Fruit fly (Drosophila melanogaster) whole organism, prepupa: ENCODE measurements around the gene Nedd8.

Experiments
- Blimp-1 ChIP-seq: fragments of 200-800 bp; sonication (Bioruptor generic); optimal IDR thresholded peaks from 3 replicates; lab custom pipeline; 2017; ENCODE audit warnings: missing biosample characterization, missing genetic modification characterization, mild to moderate bottlenecking, moderate library complexity, missing genetic modification reagents
- CG10631 ChIP-seq: fragments of 200-800 bp; sonication (Bioruptor generic); optimal IDR thresholded peaks from 2 replicates; lab custom pipeline; 2016; ENCODE audit warnings: missing biosample characterization, missing genetic modification characterization
- CG10669 ChIP-seq: fragments of 200-800 bp; sonication (Bioruptor generic); optimal IDR thresholded peaks from 3 replicates; lab custom pipeline; 2018; ENCODE audit warnings: missing biosample characterization, mild to moderate bottlenecking, missing genetic modification characterization, moderate library complexity
- CG11294 ChIP-seq: fragments of 200-800 bp; sonication (Bioruptor generic); IDR thresholded peaks from 2 replicates; pipeline ENCODE4 v1.3.6; 2022; ENCODE audit warnings: missing biosample characterization, missing genetic modification characterization
- CG15336 ChIP-seq: fragments of 200-800 bp; sonication (Bioruptor generic); IDR thresholded peaks from 2 replicates; pipeline ENCODE4 v1.3.6; 2022; ENCODE audit warnings: missing biosample characterization, missing genetic modification characterization
- CG31627 ChIP-seq: fragments of 200-800 bp; sonication (Bioruptor generic); optimal IDR thresholded peaks from 3 replicates; lab custom pipeline; 2016; ENCODE audit warnings: missing biosample characterization, missing genetic modification characterization
- CG34406 ChIP-seq: fragments of 200-800 bp; sonication (Bioruptor generic); optimal IDR thresholded peaks from 3 replicates; lab custom pipeline; 2016; ENCODE audit warnings: missing biosample characterization, missing genetic modification characterization
- CG6163 ChIP-seq: fragments of 200-800 bp; sonication (Bioruptor generic); IDR thresholded peaks from 3 replicates; pipeline ENCODE4 v1.3.6; 2022; ENCODE audit warnings: missing biosample characterization, missing genetic modification characterization
- CG6792 ChIP-seq: fragments of 200-800 bp; sonication (Bioruptor generic); optimal IDR thresholded peaks from 3 replicates; lab custom pipeline; 2016; ENCODE audit warnings: missing biosample characterization, missing genetic modification characterization
- CG6808 ChIP-seq: fragments of 200-800 bp; sonication (Bioruptor generic); optimal IDR thresholded peaks from 3 replicates; lab custom pipeline; 2017; ENCODE audit warnings: missing biosample characterization, missing genetic modification characterization, mild to moderate bottlenecking, moderate library complexity, missing genetic modification reagents
- CG6854 ChIP-seq: fragments of 200-800 bp; sonication (Bioruptor generic); optimal IDR thresholded peaks from 2 replicates; lab custom pipeline; 2017; ENCODE audit warnings: missing biosample characterization, mild to moderate bottlenecking, missing genetic modification characterization
- CG7368 ChIP-seq: fragments of 200-800 bp; sonication (Bioruptor generic); optimal IDR thresholded peaks from 3 replicates; lab custom pipeline; 2016; ENCODE audit warnings: missing biosample characterization, missing genetic modification characterization
- CG8119 ChIP-seq: fragments of 200-800 bp; sonication (Bioruptor generic); IDR thresholded peaks from 3 replicates; pipeline ENCODE4 v1.3.6; 2022; ENCODE audit warnings: missing biosample characterization, missing genetic modification characterization
- CG8319 ChIP-seq: fragments of 200-800 bp; sonication (Bioruptor generic); optimal IDR thresholded peaks from 3 replicates; lab custom pipeline; 2016; ENCODE audit warnings: missing biosample characterization, missing genetic modification characterization
- CG9139 ChIP-seq: fragments of 200-800 bp; sonication (Bioruptor generic); optimal IDR thresholded peaks from 3 replicates; lab custom pipeline; 2017; ENCODE audit warnings: missing biosample characterization, mild to moderate bottlenecking, missing genetic modification characterization
- Eip78C ChIP-seq: fragments of 200-800 bp; sonication (Bioruptor generic); peaks from one replicate; lab custom pipeline; 2016; ENCODE audit warnings: missing biosample characterization, missing genetic modification characterization
- Eip93F ChIP-seq: fragments of 200-800 bp; sonication (Bioruptor generic); optimal IDR thresholded peaks from 2 replicates; lab custom pipeline; 2016; ENCODE audit warnings: missing biosample characterization, mild to moderate bottlenecking, missing genetic modification characterization
- Ets21C ChIP-seq: fragments of 200-800 bp; sonication (Bioruptor generic); optimal IDR thresholded peaks from 3 replicates; lab custom pipeline; 2016; ENCODE audit warnings: missing biosample characterization, missing genetic modification characterization
- Ets96B ChIP-seq: fragments of 200-800 bp; optimal IDR thresholded peaks from 2 replicates; lab custom pipeline; 2019; ENCODE audit warnings: missing biosample characterization, mild to moderate bottlenecking, missing genetic modification characterization, moderate library complexity
- Gug ChIP-seq: fragments of 200-800 bp; sonication (Bioruptor generic); IDR thresholded peaks from 2 replicates; pipeline ENCODE4 v1.3.6; 2022; ENCODE audit warnings: missing biosample characterization, missing genetic modification characterization
- Hr38 ChIP-seq: sonication (Bioruptor generic); optimal IDR thresholded peaks from 2 replicates; lab custom pipeline; 2016; ENCODE audit warnings: missing biosample characterization, missing genetic modification characterization
- Hr39 ChIP-seq: fragments of 200-800 bp; sonication (Bioruptor generic); optimal IDR thresholded peaks from 2 replicates; lab custom pipeline; 2016; ENCODE audit warnings: missing biosample characterization, missing genetic modification characterization
- Lpt ChIP-seq: fragments of 200-800 bp; sonication (Bioruptor generic); optimal IDR thresholded peaks from 3 replicates; lab custom pipeline; 2016; ENCODE audit warnings: missing biosample characterization, missing genetic modification characterization
- Met ChIP-seq: fragments of 200-800 bp; sonication (Bioruptor generic); optimal IDR thresholded peaks from 3 replicates; lab custom pipeline; 2016; ENCODE audit warnings: missing biosample characterization, missing genetic modification characterization
- OdsH ChIP-seq: fragments of 200-800 bp; sonication (Bioruptor generic); optimal IDR thresholded peaks from 3 replicates; lab custom pipeline; 2016; ENCODE audit warnings: missing biosample characterization, missing genetic modification characterization
- Smox ChIP-seq: fragments of 200-800 bp; sonication (Bioruptor generic); optimal IDR thresholded peaks from 3 replicates; lab custom pipeline; 2016; ENCODE audit warnings: missing biosample characterization, missing genetic modification characterization
- Sox102F ChIP-seq: fragments of 200-800 bp; sonication (Bioruptor generic); optimal IDR thresholded peaks from 2 replicates; lab custom pipeline; 2016; ENCODE audit warnings: missing biosample characterization, mild to moderate bottlenecking, missing genetic modification characterization
- Sox14 ChIP-seq: fragments of 200-800 bp; sonication (Bioruptor generic); optimal IDR thresholded peaks from 3 replicates; lab custom pipeline; 2016; ENCODE audit warnings: missing biosample characterization, missing genetic modification characterization
- acj6 ChIP-seq: fragments of 200-800 bp; sonication (Bioruptor generic); optimal IDR thresholded peaks from 3 replicates; lab custom pipeline; 2016; ENCODE audit warnings: missing biosample characterization, missing genetic modification characterization
- dac ChIP-seq: fragments of 200-800 bp; sonication (Bioruptor generic); optimal IDR thresholded peaks from 2 replicates; lab custom pipeline; 2017; ENCODE audit warnings: missing biosample characterization, mild to moderate bottlenecking, missing genetic modification characterization
- eg ChIP-seq: fragments of 200-800 bp; sonication (Bioruptor generic); IDR thresholded peaks from 3 replicates; pipeline ENCODE4 v1.3.6; 2022; ENCODE audit warnings: missing biosample characterization, missing genetic modification characterization
- esn ChIP-seq: fragments of 200-800 bp; sonication (Bioruptor generic); optimal IDR thresholded peaks from 2 replicates; lab custom pipeline; 2016; ENCODE audit warnings: missing biosample characterization, mild to moderate bottlenecking, missing genetic modification characterization, moderate library complexity
- fd59A ChIP-seq: fragments of 200-800 bp; sonication (Bioruptor generic); optimal IDR thresholded peaks from 2 replicates; lab custom pipeline; 2017; ENCODE audit warnings: missing biosample characterization, mild to moderate bottlenecking, missing genetic modification characterization, missing genetic modification reagents
- fd85E ChIP-seq: fragments of 200-800 bp; sonication (Bioruptor generic); optimal IDR thresholded peaks from 3 replicates; lab custom pipeline; 2016; ENCODE audit warnings: missing biosample characterization, missing genetic modification characterization
- fkh ChIP-seq: fragments of 200-800 bp; sonication (Bioruptor generic); optimal IDR thresholded peaks from 3 replicates; lab custom pipeline; 2017; ENCODE audit warnings: missing biosample characterization, mild to moderate bottlenecking, missing genetic modification characterization, moderate library complexity
- lz ChIP-seq: fragments of 200-800 bp; sonication (Bioruptor generic); optimal IDR thresholded peaks from 3 replicates; lab custom pipeline; 2016; ENCODE audit warnings: missing biosample characterization, missing genetic modification characterization
- net ChIP-seq: fragments of 200-800 bp; sonication (Bioruptor generic); optimal IDR thresholded peaks from 3 replicates; lab custom pipeline; 2016; ENCODE audit warnings: missing biosample characterization, missing genetic modification characterization
- salr ChIP-seq, 2 experiments: fragments of 200-800 bp; sonication (Bioruptor generic); optimal IDR thresholded peaks; 3 replicates each; lab custom pipeline; 2016 to 2018; ENCODE audit warnings: missing biosample characterization in 2 of 2, missing genetic modification characterization in 2 of 2, mild to moderate bottlenecking in 1 of 2
- ss ChIP-seq, 2 experiments: fragments of 200-800 bp; sonication (Bioruptor generic); optimal IDR thresholded peaks; 2 replicates in 1 of 2; 3 replicates in 1 of 2; lab custom pipeline; 2017 to 2018; ENCODE audit warnings: mild to moderate bottlenecking in 2 of 2, missing biosample characterization in 2 of 2, missing genetic modification characterization in 2 of 2, moderate library complexity in 1 of 2
- svp ChIP-seq: fragments of 200-800 bp; sonication (Bioruptor generic); peaks from one replicate; lab custom pipeline; 2016; ENCODE audit warnings: missing biosample characterization, missing genetic modification characterization
- vri ChIP-seq: fragments of 200-800 bp; sonication (Bioruptor generic); optimal IDR thresholded peaks from 3 replicates; lab custom pipeline; 2016; ENCODE audit warnings: missing biosample characterization, mild to moderate bottlenecking, missing genetic modification characterization

The Nedd8 gene

DNA sequence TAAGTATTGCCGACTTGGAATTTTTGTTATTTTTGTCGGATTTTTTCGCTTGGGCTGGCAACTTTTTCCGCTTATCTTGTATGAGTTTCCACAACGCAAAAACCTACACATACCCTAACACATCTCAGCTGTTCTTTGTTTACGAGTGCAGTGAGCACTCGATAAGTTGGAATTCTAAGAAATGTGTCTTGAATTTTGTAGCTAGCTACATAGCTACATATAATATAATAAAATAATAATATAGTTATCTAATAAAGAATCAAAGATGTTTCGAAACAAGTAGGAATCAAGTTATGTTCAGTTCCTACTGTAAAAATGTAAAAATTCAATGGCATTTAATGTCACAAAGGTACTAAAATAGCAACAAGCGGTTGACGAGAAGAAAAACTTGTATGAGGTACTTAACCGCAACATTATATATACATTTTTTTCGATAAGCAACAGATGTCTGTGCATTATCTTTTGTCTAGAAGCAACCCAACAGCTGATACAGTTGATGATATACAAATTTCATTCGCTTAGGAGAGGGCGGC is 5.6 kb upstream of the Nedd8 start, which contains the start of gene Bhmt (continued):
- TF ChIP-seq OdsH = peak; percentile 86
- no peak for TF ChIP-seq Hr38 (GFP tag; lab: Kevin White, UChicago)
- peak; percentile 48 for TF ChIP-seq fd59A (GFP tag; lab: Kevin White, UChicago)
- peak; percentile 89 for TF ChIP-seq Eip93F (GFP tag; lab: Kevin White, UChicago)
- TF ChIP-seq CG8119 (GFP tag; lab: Robert Waterston, UW) = peak; percentile 86
- TF ChIP-seq esn (GFP tag; lab: Kevin White, UChicago) = peak; percentile 88
- TF ChIP-seq acj6 (GFP tag; lab: Kevin White, UChicago) = peak; percentile 84
- TF ChIP-seq CG7368 (GFP tag; lab: Kevin White, UChicago) = peak; percentile 85
- TF ChIP-seq salr (GFP tag; optimal IDR thresholded peaks at IDR 0.05; lab: Kevin White, UChicago) = peak; percentile 65 to 69
- TF ChIP-seq Smox (GFP tag; lab: Kevin White, UChicago) = peak; percentile 65
- peak; percentile 93 for TF ChIP-seq eg
- peak; percentile 67 for TF ChIP-seq Blimp-1
- TF ChIP-seq fkh (GFP tag; lab: Kevin White, UChicago) = peak; percentile 82
- TF ChIP-seq CG6808 (GFP tag; lab: Kevin White, UChicago) = peak; percentile 80
- TF ChIP-seq ss (GFP tag; optimal IDR thresholded peaks at IDR 0.05; lab: Kevin White, UChicago) = peak in 1 of 2 experiments; percentile 88
- TF ChIP-seq vri = peak; percentile 72
- peak; percentile 70 for TF ChIP-seq fd85E (GFP tag; lab: Kevin White, UChicago)
- peak; percentile 82 for TF ChIP-seq Sox102F
- peak; percentile 34 for TF ChIP-seq dac
- peak; percentile 89 for TF ChIP-seq CG34406 (GFP tag; lab: Kevin White, UChicago)
- peak; percentile 81 for TF ChIP-seq CG11294 (GFP tag; lab: Robert Waterston, UW)
- peak; percentile 87 for TF ChIP-seq CG15336 (GFP tag; lab: Robert Waterston, UW)
- peak; percentile 78 for TF ChIP-seq Met (GFP tag; lab: Kevin White, UChicago)
- TF ChIP-seq Eip78C = peak; percentile 95
- peak; percentile 82 for TF ChIP-seq CG9139 (GFP tag; lab: Kevin White, UChicago)
- TF ChIP-seq Gug (GFP tag; lab: Robert Waterston, UW) = peak; percentile 84
- TF ChIP-seq Ets96B (tag; lab: Kevin White, UChicago) = peak; percentile 92
- TF ChIP-seq CG8319 (GFP tag; lab: Kevin White, UChicago) = peak; percentile 65
- TF ChIP-seq Ets21C (GFP tag; lab: Kevin White, UChicago) = peak; percentile 57
- peak; percentile 86 for TF ChIP-seq CG6792
- TF ChIP-seq CG6854 = peak; percentile 79
- TF ChIP-seq Lpt = peak; percentile 69
- peak; percentile 86 for TF ChIP-seq Sox14 (GFP tag; lab: Kevin White, UChicago)
- TF ChIP-seq svp (GFP tag; lab: Kevin White, UChicago) = peak; percentile 92
- peak; percentile 93 for TF ChIP-seq CG6163 (GFP tag; lab: Robert Waterston, UW)
- peak; percentile 86 for TF ChIP-seq CG10631 (GFP tag; lab: Kevin White, UChicago)

DNA sequence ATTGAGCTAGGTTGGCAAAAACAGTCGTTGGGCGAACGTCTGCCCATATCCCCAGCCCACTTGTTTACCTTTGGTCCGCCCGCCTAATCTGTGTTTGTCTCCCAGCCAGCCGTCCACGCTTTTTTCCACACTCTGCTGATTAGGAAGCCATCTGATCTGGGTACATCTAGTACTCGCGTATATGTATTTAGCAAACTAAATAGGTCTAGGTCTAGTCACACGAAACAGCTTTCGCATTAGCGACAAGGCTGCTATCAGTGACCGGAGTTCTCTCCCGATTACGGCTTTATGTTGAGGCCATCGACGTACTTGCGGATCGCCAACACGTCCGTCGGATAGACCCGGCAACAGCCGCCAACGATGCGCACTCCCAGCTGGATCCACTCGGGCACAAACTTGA is 4.0 kb upstream of the Nedd8 start:
- peak; percentile 38 for TF ChIP-seq fkh (GFP tag; lab: Kevin White, UChicago)
- TF ChIP-seq svp (GFP tag; lab: Kevin White, UChicago) = peak; percentile 47
- no peak for TF ChIP-seq fd85E (GFP tag; lab: Kevin White, UChicago)

DNA sequence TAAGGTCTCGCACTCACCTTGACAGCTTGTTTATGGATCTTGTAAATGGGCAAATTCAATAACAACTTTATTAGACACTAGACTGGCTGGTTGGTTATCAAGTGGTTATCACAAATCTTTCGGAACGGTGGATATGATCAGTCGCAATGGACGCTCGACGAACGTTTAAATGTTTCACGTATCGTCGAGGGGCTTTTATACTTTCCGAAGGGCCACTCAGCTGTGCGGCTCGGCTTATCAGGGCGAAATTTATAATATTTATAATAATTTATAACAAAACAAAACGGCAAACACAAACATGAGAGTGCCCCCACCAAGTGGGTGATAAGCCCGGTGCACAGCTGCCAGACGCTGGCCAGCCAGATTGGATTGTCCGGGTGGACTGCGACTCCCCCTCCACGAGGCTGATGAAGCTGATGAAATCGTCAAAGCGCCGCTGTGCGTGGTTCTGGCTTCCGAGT is 2.6 kb upstream of the Nedd8 start, which contains the start of gene CG10621:
TSS of gene CG10621 (minus strand) at position 177 of the 461 bp plus-strand sequence.
- TF ChIP-seq CG10669 (GFP tag; lab: Kevin White, UChicago) (no peak), vri (peak; percentile 79), net (GFP tag; lab: Kevin White, UChicago) (peak; percentile 33), Hr39 (GFP tag; lab: Kevin White, UChicago) (no peak), lz (GFP tag; lab: Kevin White, UChicago) (no peak), CG8119 (GFP tag; lab: Robert Waterston, UW) (0 out of 3 replicates have a peak, but pooled peaks have one; percentile 24), CG6854 (peak; percentile 57), CG11294 (GFP tag; lab: Robert Waterston, UW) (no peak), CG31627 (GFP tag; lab: Kevin White, UChicago) (no peak), CG6163 (GFP tag; lab: Robert Waterston, UW) (0 out of 3 replicates have a peak, but pooled peaks have one; percentile 34), svp (GFP tag; lab: Kevin White, UChicago) (peak; percentile 97), fkh (GFP tag; lab: Kevin White, UChicago) (peak; percentile 35), CG7368 (GFP tag; lab: Kevin White, UChicago) (no peak), ss (GFP tag; optimal IDR thresholded peaks at IDR 0.05; lab: Kevin White, UChicago) (peak in 1 of 2 experiments; percentile 32), CG6808 (GFP tag; lab: Kevin White, UChicago) (peak; percentile 4), Blimp-1 (no peak), Sox102F (peak; percentile 20)
- TF ChIP-seq, all 60 proteins: peak for 10
